Fruit fly (Drosophila melanogaster) whole organism, embryonic: Measurements from ENCODE around the gene stwl.
A peak's percentile ranks its signal among the peaks of the same experiment; 100 is the strongest.

Source experiments
- Awh ChIP-seq: fragments of 200-800 bp; sonication (Bioruptor generic); IDR thresholded peaks from 2 replicates; pipeline ENCODE4, ENCODE4 v1.3.6; 2022; ENCODE audit warnings: missing biosample characterization, missing genetic modification characterization
- CG10209 ChIP-seq: fragments of 200-800 bp; sonication (Bioruptor generic); optimal IDR thresholded peaks from 3 replicates; lab custom pipeline; 2017; ENCODE audit warnings: missing biosample characterization, mild to moderate bottlenecking, missing genetic modification characterization, missing genetic modification reagents
- CG10543 ChIP-seq: fragments of 200-800 bp; sonication (Bioruptor generic); optimal IDR thresholded peaks from 3 replicates; lab custom pipeline; 2017; ENCODE audit warnings: missing biosample characterization, mild to moderate bottlenecking, missing genetic modification characterization, moderate library complexity
- CG10654 ChIP-seq: fragments of 200-800 bp; sonication (Bioruptor generic); optimal IDR thresholded peaks from 2 replicates; lab custom pipeline; 2016; ENCODE audit warnings: missing biosample characterization, missing genetic modification characterization
- CG11560 ChIP-seq: fragments of 200-800 bp; sonication (Bioruptor generic); IDR thresholded peaks from 3 replicates; pipeline ENCODE4 v1.3.6; 2022; ENCODE audit warnings: missing biosample characterization, missing genetic modification characterization
- CG11696 ChIP-seq: fragments of 200-800 bp; sonication (Bioruptor generic); IDR thresholded peaks from 2 replicates; pipeline ENCODE4 v1.3.6; 2022; ENCODE audit warnings: missing biosample characterization, missing genetic modification characterization
- CG11723 ChIP-seq: fragments of 200-800 bp; sonication (Bioruptor generic); optimal IDR thresholded peaks from 2 replicates; lab custom pipeline; 2017; ENCODE audit warnings: missing biosample characterization, mild to moderate bottlenecking, missing genetic modification characterization
- CG12744 ChIP-seq: fragments of 200-800 bp; sonication (Bioruptor generic); optimal IDR thresholded peaks from 2 replicates; lab custom pipeline; 2016; ENCODE audit warnings: missing biosample characterization, missing genetic modification characterization
- CG16813 ChIP-seq: fragments of 200-800 bp; sonication (Bioruptor generic); IDR thresholded peaks from 3 replicates; pipeline ENCODE4 v1.3.6; 2022; ENCODE audit warnings: missing biosample characterization, missing genetic modification characterization; ENCODE audit not compliant: partially characterized antibody
- CG1792 ChIP-seq: fragments of 200-800 bp; sonication (Bioruptor generic); optimal IDR thresholded peaks from 2 replicates; lab custom pipeline; 2016; ENCODE audit warnings: missing biosample characterization, missing genetic modification characterization
- CG18011 ChIP-seq: fragments of 200-800 bp; sonication (Bioruptor generic); optimal IDR thresholded peaks from 2 replicates; lab custom pipeline; 2017; ENCODE audit warnings: missing biosample characterization, missing genetic modification characterization, mild to moderate bottlenecking, moderate library complexity, missing genotype
- CG2120 ChIP-seq: fragments of 200-800 bp; sonication (Bioruptor generic); optimal IDR thresholded peaks from 3 replicates; lab custom pipeline; 2016; ENCODE audit warnings: missing biosample characterization, missing genetic modification characterization
- CG32532 ChIP-seq: fragments of 200-800 bp; sonication (Bioruptor generic); IDR thresholded peaks from 2 replicates; pipeline ENCODE4 v1.3.6; 2022; ENCODE audit warnings: missing biosample characterization, missing genetic modification characterization
- CG34376 ChIP-seq: fragments of 200-800 bp; sonication (Bioruptor generic); optimal IDR thresholded peaks from 2 replicates; lab custom pipeline; 2018; ENCODE audit warnings: missing biosample characterization, mild to moderate bottlenecking, missing genetic modification characterization
- CG4424 ChIP-seq: fragments of 200-800 bp; sonication (Bioruptor generic); optimal IDR thresholded peaks from 3 replicates; lab custom pipeline; 2016; ENCODE audit warnings: missing biosample characterization, missing genetic modification characterization
- CG5180 ChIP-seq: fragments of 200-800 bp; sonication (Bioruptor generic); optimal IDR thresholded peaks from 3 replicates; lab custom pipeline; 2017; ENCODE audit warnings: missing biosample characterization, missing genetic modification characterization, mild to moderate bottlenecking, moderate library complexity, missing genetic modification reagents
- CG6791 ChIP-seq: fragments of 200-800 bp; sonication (Bioruptor generic); IDR thresholded peaks from 3 replicates; pipeline ENCODE4 v1.3.6; 2022; ENCODE audit warnings: missing biosample characterization, missing genetic modification characterization; ENCODE audit not compliant: partially characterized antibody
- CG8089 ChIP-seq: fragments of 200-800 bp; sonication (Bioruptor generic); optimal IDR thresholded peaks from 3 replicates; lab custom pipeline; 2016; ENCODE audit warnings: missing biosample characterization, missing genetic modification characterization
- CG8359 ChIP-seq: fragments of 200-800 bp; sonication (Bioruptor generic); optimal IDR thresholded peaks from 2 replicates; lab custom pipeline; 2017; ENCODE audit warnings: missing biosample characterization, mild to moderate bottlenecking, missing genetic modification characterization, borderline replicate concordance
- CG9215 ChIP-seq: fragments of 200-800 bp; sonication (Bioruptor generic); IDR thresholded peaks from 2 replicates; pipeline ENCODE4 v1.3.6; 2022; ENCODE audit warnings: missing biosample characterization, missing genetic modification characterization
- CTCF ChIP-seq: fragments of 200-800 bp; sonication (Bioruptor generic); optimal IDR thresholded peaks from 2 replicates; lab custom pipeline; 2017; ENCODE audit warnings: missing biosample characterization, mild to moderate bottlenecking, missing genetic modification characterization, moderate library complexity
- Camta ChIP-seq: fragments of 200-800 bp; sonication (Bioruptor generic); optimal IDR thresholded peaks from 2 replicates; lab custom pipeline; 2016; ENCODE audit warnings: missing biosample characterization, missing genetic modification characterization
- Fer3 ChIP-seq: fragments of 200-800 bp; sonication (Bioruptor generic); optimal IDR thresholded peaks from 2 replicates; lab custom pipeline; 2018; ENCODE audit warnings: missing biosample characterization, mild to moderate bottlenecking, missing genetic modification characterization, moderate library complexity
- H15 ChIP-seq: fragments of 200-800 bp; sonication (Bioruptor generic); IDR thresholded peaks from 3 replicates; pipeline ENCODE4 v1.3.6; 2022; ENCODE audit warnings: missing biosample characterization, missing genetic modification characterization
- Kr ChIP-seq: fragments of 200-800 bp; sonication (Bioruptor generic); optimal IDR thresholded peaks from 2 replicates; lab custom pipeline; 2017; ENCODE audit warnings: missing biosample characterization, mild to moderate bottlenecking, missing genetic modification characterization
- Lpt ChIP-seq: fragments of >200 bp; optimal IDR thresholded peaks from 2 replicates; lab custom pipeline; 2018; ENCODE audit warnings: missing biosample characterization, missing genetic modification characterization
- MESR4 ChIP-seq: fragments of 200-800 bp; sonication (Bioruptor generic); optimal IDR thresholded peaks from 2 replicates; lab custom pipeline; 2018; ENCODE audit warnings: missing biosample characterization, mild to moderate bottlenecking, missing genetic modification characterization, moderate library complexity
- Myb ChIP-seq: fragments of 200-800 bp; sonication (Bioruptor generic); optimal IDR thresholded peaks from 2 replicates; lab custom pipeline; 2016; ENCODE audit warnings: missing biosample characterization, missing genetic modification characterization
- NC2β ChIP-seq: fragments of 200-800 bp; sonication (Bioruptor generic); optimal IDR thresholded peaks from 2 replicates; lab custom pipeline; 2016; ENCODE audit warnings: missing biosample characterization, missing genetic modification characterization
- Sry-δ ChIP-seq: fragments of 200-800 bp; sonication (Bioruptor generic); optimal IDR thresholded peaks from 2 replicates; lab custom pipeline; 2016; ENCODE audit warnings: missing biosample characterization, missing genetic modification characterization
- ap ChIP-seq: fragments of 200-800 bp; sonication (Bioruptor generic); IDR thresholded peaks from 2 replicates; pipeline ENCODE4 v1.3.6; 2022; ENCODE audit warnings: missing biosample characterization, missing genetic modification characterization
- cato ChIP-seq: fragments of 200-800 bp; sonication (Bioruptor generic); optimal IDR thresholded peaks from 2 replicates; lab custom pipeline; 2016; ENCODE audit warnings: missing biosample characterization, missing genetic modification characterization, borderline replicate concordance
- corto ChIP-seq: fragments of 200-800 bp; sonication (Bioruptor generic); optimal IDR thresholded peaks from 2 replicates; lab custom pipeline; 2016; ENCODE audit warnings: missing biosample characterization, mild to moderate bottlenecking, missing genetic modification characterization, moderate library complexity
- disco-r ChIP-seq: fragments of 200-800 bp; sonication (Bioruptor generic); optimal IDR thresholded peaks from 2 replicates; lab custom pipeline; 2016; ENCODE audit warnings: missing biosample characterization, missing genetic modification characterization
- fd3F ChIP-seq: fragments of 200-800 bp; sonication (Bioruptor generic); optimal IDR thresholded peaks from 2 replicates; lab custom pipeline; 2018; ENCODE audit warnings: missing biosample characterization, mild to moderate bottlenecking, missing genetic modification characterization, moderate library complexity
- gce ChIP-seq: fragments of 200-800 bp; sonication (Bioruptor generic); IDR thresholded peaks from 3 replicates; pipeline ENCODE4 v1.3.6; 2022; ENCODE audit warnings: missing biosample characterization, missing genetic modification characterization
- hkb ChIP-seq, 2 experiments: fragments of 200-800 bp in 1 of 2; fragments of >200 bp in 1 of 2; sonication (Bioruptor generic) in 1 of 2; IDR thresholded peaks in 1 of 2; optimal IDR thresholded peaks in 1 of 2; 2 replicates each; pipeline versions ENCODE4 v1.3.6 to Lab custom; 2017 to 2022; ENCODE audit warnings: missing biosample characterization in 1 of 2, missing genetic modification characterization in 1 of 2
- insv ChIP-seq, 2 experiments: fragments of 200-800 bp; sonication (Bioruptor generic); optimal IDR thresholded peaks; 3 replicates each; lab custom pipeline; 2016 to 2018; ENCODE audit warnings: missing biosample characterization in 2 of 2, missing genetic modification characterization in 2 of 2
- peb ChIP-seq: fragments of 200-800 bp; sonication (Bioruptor generic); IDR thresholded peaks from 2 replicates; pipeline ENCODE4 v1.3.6; 2022; ENCODE audit warnings: missing biosample characterization, missing genetic modification characterization
- pho ChIP-seq: fragments of 200-800 bp; sonication (Bioruptor generic); optimal IDR thresholded peaks from 2 replicates; lab custom pipeline; 2016; ENCODE audit warnings: missing biosample characterization, missing genetic modification characterization
- psq ChIP-seq: fragments of 200-800 bp; sonication (Bioruptor generic); optimal IDR thresholded peaks from 2 replicates; lab custom pipeline; 2017; ENCODE audit warnings: missing biosample characterization, missing genetic modification characterization
- ranshi ChIP-seq: fragments of 200-800 bp; sonication (Bioruptor generic); IDR thresholded peaks from 2 replicates; pipeline ENCODE4 v1.3.6; 2022; ENCODE audit warnings: missing biosample characterization, missing genetic modification characterization
- sc ChIP-seq, 3 experiments: fragments of >200 bp in 2 of 3; fragments of 200-800 bp in 1 of 3; sonication (Bioruptor generic) in 1 of 3; optimal IDR thresholded peaks; 2 replicates in 2 of 3; 3 replicates in 1 of 3; lab custom pipeline; 2017; ENCODE audit warnings: mild to moderate bottlenecking in 1 of 3, missing biosample characterization in 1 of 3, missing genetic modification characterization in 1 of 3, missing genetic modification reagents in 1 of 3
- sisA ChIP-seq: fragments of 200-800 bp; sonication (Bioruptor generic); IDR thresholded peaks from 2 replicates; pipeline ENCODE4 v1.3.6; 2022; ENCODE audit warnings: missing biosample characterization, missing genetic modification characterization
- sqz ChIP-seq: fragments of 200-800 bp; sonication (Bioruptor generic); optimal IDR thresholded peaks from 3 replicates; lab custom pipeline; 2018; ENCODE audit warnings: missing biosample characterization, mild to moderate bottlenecking, missing genetic modification characterization
- trem ChIP-seq: fragments of 200-800 bp; optimal IDR thresholded peaks from 3 replicates; lab custom pipeline; 2019; ENCODE audit warnings: missing biosample characterization, mild to moderate bottlenecking, missing genetic modification characterization, moderate library complexity
- tup ChIP-seq: fragments of 200-800 bp; sonication (Bioruptor generic); optimal IDR thresholded peaks from 2 replicates; lab custom pipeline; 2016; ENCODE audit warnings: missing biosample characterization, mild to moderate bottlenecking, missing genetic modification characterization, moderate library complexity
- vnd ChIP-seq: fragments of 200-800 bp; sonication (Bioruptor generic); IDR thresholded peaks from 3 replicates; pipeline ENCODE4 v1.3.6; 2022; ENCODE audit warnings: missing biosample characterization, missing genetic modification characterization; ENCODE audit not compliant: partially characterized antibody

The stwl gene

dm6 chr3L:14448321-14449043, 38.7 kb upstream of the stwl start (continued):
- TF ChIP-seq H15, result peak; percentile 79
- peak; percentile 87; the same call in 2 of the 3 replicates for TF ChIP-seq gce (GFP tag; lab: Robert Waterston, UW)
- TF ChIP-seq CG9215 (GFP tag; lab: Robert Waterston, UW), result no peak
- TF ChIP-seq NC2β (GFP tag; lab: Kevin White, UChicago), result peak; percentile 87
- TF ChIP-seq Kr (GFP tag; lab: Kevin White, UChicago), result peak; percentile 63
- TF ChIP-seq CG11723 (GFP tag; lab: Kevin White, UChicago), result peak; percentile 85
- TF ChIP-seq CG10543 (GFP tag; lab: Kevin White, UChicago), result no peak
- TF ChIP-seq hkb (optimal IDR thresholded peaks at IDR 0.05; lab: Kevin White, UChicago), result no peak
- peak; percentile 95 for TF ChIP-seq hkb (GFP tag; IDR thresholded peaks at IDR 0.05; lab: Robert Waterston, UW)
- TF ChIP-seq sisA (GFP tag; lab: Robert Waterston, UW), result no peak; the same call in 1 of the 2 replicates
- peak; percentile 63 for TF ChIP-seq CG18011 (GFP tag; lab: Kevin White, UChicago)
- peak; percentile 77 for TF ChIP-seq CG32532 (GFP tag; lab: Robert Waterston, UW)
- TF ChIP-seq Sry-δ (GFP tag; lab: Kevin White, UChicago), result peak; percentile 45
- peak; percentile 66 for TF ChIP-seq CG2120 (GFP tag; lab: Kevin White, UChicago)
- TF ChIP-seq tup, result peak; percentile 79
- TF ChIP-seq fd3F (GFP tag; lab: Kevin White, UChicago), result peak; percentile 80
- TF ChIP-seq sqz, result peak; percentile 83
- TF ChIP-seq insv (GFP tag; optimal IDR thresholded peaks at IDR 0.05; lab: Kevin White, UChicago), result peak in 1 of 2 experiments; percentile 2
- peak; percentile 77 for TF ChIP-seq CG8089 (GFP tag; lab: Kevin White, UChicago)
- peak; percentile 88 for TF ChIP-seq Camta (GFP tag; lab: Kevin White, UChicago)
- peak; percentile 83 for TF ChIP-seq cato (GFP tag; lab: Kevin White, UChicago)
- peak; percentile 81 for TF ChIP-seq ap (GFP tag; lab: Robert Waterston, UW)
- peak; percentile 88 for TF ChIP-seq CG10654
- TF ChIP-seq MESR4, result peak; percentile 40
- TF ChIP-seq CTCF (GFP tag; lab: Kevin White, UChicago), result peak; percentile 45
- peak; percentile 95 for TF ChIP-seq trem (tag; lab: Kevin White, UChicago)
- peak; percentile 46 for TF ChIP-seq Myb (GFP tag; lab: Kevin White, UChicago)
- no peak for TF ChIP-seq sc (optimal IDR thresholded peaks at IDR 0.05; lab: Kevin White, UChicago)
- TF ChIP-seq sc (GFP tag; optimal IDR thresholded peaks at IDR 0.05; lab: Kevin White, UChicago), result peak; percentile 87
- TF ChIP-seq psq (GFP tag; lab: Kevin White, UChicago), result peak; percentile 75
- TF ChIP-seq CG11560 (tag; lab: Robert Waterston, UW), result no peak; the same call in 2 of the 3 replicates
- TF ChIP-seq CG1792 (GFP tag; lab: Kevin White, UChicago), result peak; percentile 33
- TF ChIP-seq disco-r (GFP tag; lab: Kevin White, UChicago), result peak; percentile 68
- peak; percentile 83 for TF ChIP-seq CG8359
- TF ChIP-seq CG10209, result peak; percentile 91
- TF ChIP-seq CG5180 (GFP tag; lab: Kevin White, UChicago), result peak; percentile 85
- no peak for TF ChIP-seq CG6791 (GFP tag; lab: Robert Waterston, UW)
- peak; percentile 92 for TF ChIP-seq ranshi
- peak; percentile 86 for TF ChIP-seq Fer3 (tag; lab: Kevin White, UChicago)
- no peak for TF ChIP-seq Lpt
- TF ChIP-seq corto (GFP tag; lab: Kevin White, UChicago), result peak; percentile 95
- TF ChIP-seq CG11696 (GFP tag; lab: Robert Waterston, UW), result peak; percentile 82
- TF ChIP-seq vnd (GFP tag; lab: Robert Waterston, UW), result no peak
- peak; percentile 79 for TF ChIP-seq CG12744 (GFP tag; lab: Kevin White, UChicago)
- peak; percentile 94 for TF ChIP-seq Awh (GFP tag; lab: Robert Waterston, UW)
- TF ChIP-seq pho (GFP tag; lab: Kevin White, UChicago), result peak; percentile 42
- peak; percentile 64; the same call in 1 of the 2 replicates for TF ChIP-seq peb (GFP tag; lab: Robert Waterston, UW)
- no peak for TF ChIP-seq CG16813
- TF ChIP-seq CG34376 (GFP tag; lab: Kevin White, UChicago), result no peak
- TF ChIP-seq CG4424 (GFP tag; lab: Kevin White, UChicago), result peak; percentile 94
